Worm (Caenorhabditis elegans) whole organism, midembryonic: ENCODE data around the gene msp-152.

Experiments
- T22C8.4 ChIP-seq: fragments of 200-800 bp; sonication (Bioruptor generic); IDR thresholded peaks from 2 replicates; pipeline ENCODE4 v1.3.6; 2022; ENCODE audit warnings: missing genetic modification characterization, missing compliant biosample characterization
- cog-1 ChIP-seq: sonication (generic microtip); optimal IDR thresholded peaks from 2 replicates; lab custom pipeline; 2016; ENCODE audit warnings: missing genetic modification characterization, missing compliant biosample characterization
- flt-1 ChIP-seq: fragments of 200-800 bp; sonication (Bioruptor generic); IDR thresholded peaks from 2 replicates; pipeline ENCODE4 v1.3.6; 2022; ENCODE audit warnings: missing genetic modification characterization, missing compliant biosample characterization
- klf-2 ChIP-seq: fragments of 200-800 bp; sonication (Bioruptor generic); conservative IDR thresholded peaks from 2 replicates; pipeline ENCODE4 v1.3.6; 2022; ENCODE audit warnings: missing genetic modification reagents, missing genetic modification characterization, missing compliant biosample characterization
- med-1 ChIP-seq: sonication (generic microtip); optimal IDR thresholded peaks from 2 replicates; lab custom pipeline; 2017; ENCODE audit warnings: missing genetic modification characterization, mild to moderate bottlenecking, missing compliant biosample characterization, antibody characterized with exemption, missing genetic modification reagents; ENCODE audit not compliant: insufficient read depth
- ztf-23 ChIP-seq: fragments of 200-800 bp; sonication (Bioruptor generic); IDR thresholded peaks from 2 replicates; pipeline ENCODE4 v1.3.6; 2022; ENCODE audit warnings: missing genetic modification reagents, missing genetic modification characterization, missing compliant biosample characterization

ce11 chrII:4966576-4966975 lies 33.7 kb downstream of the msp-152 start:
- no peak for TF ChIP-seq ztf-23 (GFP tag; lab: Robert Waterston, UW)
- no peak for TF ChIP-seq flt-1
- no peak for TF ChIP-seq cog-1 (tag; lab: Kevin White, UChicago)
- no peak for TF ChIP-seq T22C8.4 (GFP tag; lab: Robert Waterston, UW)
- TF ChIP-seq klf-2 (GFP tag; lab: Robert Waterston, UW) = no peak
- no peak for TF ChIP-seq med-1 (GFP tag; lab: Kevin White, UChicago)
